Worm (Caenorhabditis elegans): ENCODE measurements around the gene C14A6.8.

- TF ChIP-seq ham-2 (GFP tag; optimal IDR thresholded peaks at IDR 0.05) (no peak), unc-39 (tag; optimal IDR thresholded peaks at IDR 0.05) (no peak), lsy-2 (tag; optimal IDR thresholded peaks at IDR 0.05) (no peak), nhr-237 (tag; optimal IDR thresholded peaks at IDR 0.05) (no peak), ces-1 (GFP tag; optimal IDR thresholded peaks at IDR 0.05) (no peak), ztf-11 (tag; optimal IDR thresholded peaks at IDR 0.05) (no peak), ceh-83 (GFP tag; optimal IDR thresholded peaks at IDR 0.05) (no peak)
These were observed 38.3 kb downstream of the C14A6.8 start, which contains the start of gene Y37H2A.18 for ce11 chrV:18133177-18133576.

Data from whole organism, mixed stage, embryonic.